Worm (Caenorhabditis elegans) whole organism, late embryonic: ENCODE measurements around the gene cyp-34A6.

ENCODE experiments used
- C08G9.2 ChIP-seq: sonication (generic microtip); optimal IDR thresholded peaks from 2 replicates; lab custom pipeline; 2016; ENCODE audit warnings: mild to moderate bottlenecking, missing genetic modification characterization, moderate library complexity, missing compliant biosample characterization
- C38D4.7 ChIP-seq: fragments of 200-800 bp; sonication (Bioruptor generic); optimal IDR thresholded peaks from 2 replicates; lab custom pipeline; 2018; ENCODE audit warnings: mild to moderate bottlenecking, missing genetic modification characterization, moderate library complexity, missing compliant biosample characterization
- F13H6.1 ChIP-seq: sonication (generic microtip); optimal IDR thresholded peaks from 2 replicates; lab custom pipeline; 2016; ENCODE audit warnings: missing genetic modification characterization, missing compliant biosample characterization
- K09A11.1 ChIP-seq: sonication (generic microtip); optimal IDR thresholded peaks from 2 replicates; lab custom pipeline; 2017; ENCODE audit warnings: antibody characterized with exemption, mild to moderate bottlenecking, missing genetic modification characterization, missing compliant biosample characterization; ENCODE audit not compliant: insufficient read depth
- Y22D7AL.16 ChIP-seq: sonication (generic microtip); optimal IDR thresholded peaks from 2 replicates; lab custom pipeline; 2016; ENCODE audit warnings: missing genetic modification characterization, missing compliant biosample characterization
- ahr-1 ChIP-seq: sonication (generic microtip); optimal IDR thresholded peaks from 2 replicates; lab custom pipeline; 2016; ENCODE audit warnings: missing genetic modification characterization, missing compliant biosample characterization
- ceh-14 ChIP-seq: sonication (generic microtip); optimal IDR thresholded peaks from 2 replicates; lab custom pipeline; 2016; ENCODE audit warnings: missing genotype, missing genetic modification characterization, missing compliant biosample characterization
- ceh-18 ChIP-seq: sonication (generic microtip); optimal IDR thresholded peaks from 2 replicates; lab custom pipeline; 2016; ENCODE audit warnings: missing genetic modification characterization, missing compliant biosample characterization
- ceh-2 ChIP-seq: sonication (generic microtip); optimal IDR thresholded peaks from 2 replicates; lab custom pipeline; 2016; ENCODE audit warnings: missing genotype, missing genetic modification characterization, missing compliant biosample characterization
- ceh-22 ChIP-seq: sonication (generic microtip); optimal IDR thresholded peaks from 2 replicates; lab custom pipeline; 2017; ENCODE audit warnings: missing biosample characterization, missing genetic modification characterization
- ceh-30 ChIP-seq: fragments of 150-350 bp; optimal IDR thresholded peaks from 2 replicates; lab custom pipeline; 2014; ENCODE audit warnings: missing biosample characterization, missing genetic modification characterization
- ceh-31 ChIP-seq: sonication (generic microtip); optimal IDR thresholded peaks from 2 replicates; lab custom pipeline; 2016; ENCODE audit warnings: missing genetic modification characterization, missing compliant biosample characterization
- dmd-4 ChIP-seq: sonication (generic microtip); optimal IDR thresholded peaks from 2 replicates; lab custom pipeline; 2016; ENCODE audit warnings: borderline replicate concordance, missing genetic modification characterization, missing compliant biosample characterization
- dve-1 ChIP-seq: sonication (generic microtip); optimal IDR thresholded peaks from 2 replicates; lab custom pipeline; 2017; ENCODE audit warnings: antibody characterized with exemption, mild to moderate bottlenecking, missing genetic modification characterization, missing compliant biosample characterization
- elt-2 ChIP-seq: sonication (generic microtip); optimal IDR thresholded peaks from 2 replicates; lab custom pipeline; 2016; ENCODE audit warnings: missing genetic modification reagents, missing genetic modification characterization, missing compliant biosample characterization
- ets-4 ChIP-seq: sonication (generic microtip); optimal IDR thresholded peaks from 2 replicates; lab custom pipeline; 2016; ENCODE audit warnings: missing genetic modification characterization, missing compliant biosample characterization
- eyg-1 ChIP-seq: sonication (generic microtip); optimal IDR thresholded peaks from 2 replicates; lab custom pipeline; 2016; ENCODE audit warnings: missing genotype, missing genetic modification characterization, missing compliant biosample characterization
- hlh-13 ChIP-seq: fragments of 200-800 bp; sonication (Bioruptor generic); optimal IDR thresholded peaks from 2 replicates; lab custom pipeline; 2018; ENCODE audit warnings: mild to moderate bottlenecking, missing genetic modification characterization, missing compliant biosample characterization
- hlh-15 ChIP-seq: sonication (generic microtip); optimal IDR thresholded peaks from 2 replicates; lab custom pipeline; 2016; ENCODE audit warnings: missing genetic modification characterization, missing compliant biosample characterization
- hlh-6 ChIP-seq: sonication (generic microtip); optimal IDR thresholded peaks from 2 replicates; lab custom pipeline; 2016; ENCODE audit warnings: missing genotype, missing genetic modification characterization, missing compliant biosample characterization
- hlh-8 ChIP-seq: sonication (generic microtip); optimal IDR thresholded peaks from 2 replicates; lab custom pipeline; 2016; ENCODE audit warnings: missing genotype, missing genetic modification characterization, missing compliant biosample characterization
- lin-11 ChIP-seq: fragments of 200-800 bp; sonication (Bioruptor generic); optimal IDR thresholded peaks from 2 replicates; lab custom pipeline; 2018; ENCODE audit warnings: mild to moderate bottlenecking, missing genetic modification characterization, missing compliant biosample characterization
- madf-2 ChIP-seq: sonication (generic microtip); optimal IDR thresholded peaks from 2 replicates; lab custom pipeline; 2017; ENCODE audit warnings: missing genetic modification characterization, missing compliant biosample characterization
- nfya-1 ChIP-seq: sonication (generic microtip); optimal IDR thresholded peaks from 2 replicates; lab custom pipeline; 2017; ENCODE audit warnings: missing genetic modification characterization, mild to moderate bottlenecking, missing compliant biosample characterization, antibody characterized with exemption, moderate library complexity
- nhr-232 ChIP-seq: sonication (generic microtip); optimal IDR thresholded peaks from 2 replicates; lab custom pipeline; 2016; ENCODE audit warnings: missing genetic modification characterization, missing compliant biosample characterization
- pag-3 ChIP-seq: sonication (generic microtip); optimal IDR thresholded peaks from 2 replicates; lab custom pipeline; 2016; ENCODE audit warnings: missing compliant biosample characterization, missing genetic modification characterization, borderline replicate concordance
- pha-4 ChIP-seq: fragments of 150-350 bp; optimal IDR thresholded peaks from 2 replicates; lab custom pipeline; 2018; ENCODE audit warnings: missing biosample characterization, missing genetic modification reagents, missing genetic modification characterization
- ref-2 ChIP-seq: sonication (generic microtip); optimal IDR thresholded peaks from 2 replicates; lab custom pipeline; 2016; ENCODE audit warnings: missing genetic modification characterization, missing compliant biosample characterization
- rnt-1 ChIP-seq: sonication (generic microtip); optimal IDR thresholded peaks from 2 replicates; lab custom pipeline; 2016; ENCODE audit warnings: missing genetic modification characterization, missing compliant biosample characterization
- sdc-2 ChIP-seq: sonication (generic microtip); optimal IDR thresholded peaks from 2 replicates; lab custom pipeline; 2016; ENCODE audit warnings: missing genotype, missing genetic modification characterization, missing compliant biosample characterization
- sox-2 ChIP-seq: fragments of 200-800 bp; sonication (Bioruptor generic); IDR thresholded peaks from 2 replicates; pipeline ENCODE4 v1.3.6; 2022; ENCODE audit warnings: missing genetic modification reagents, missing genetic modification characterization, missing compliant biosample characterization
- sox-4 ChIP-seq: sonication (generic microtip); optimal IDR thresholded peaks from 2 replicates; lab custom pipeline; 2017; ENCODE audit warnings: mild to moderate bottlenecking, missing genetic modification characterization, inconsistent platforms, missing compliant biosample characterization
- tbx-2 ChIP-seq: sonication (generic microtip); optimal IDR thresholded peaks from 2 replicates; lab custom pipeline; 2016; ENCODE audit warnings: missing genetic modification characterization, missing compliant biosample characterization
- ttx-3 ChIP-seq: sonication (generic microtip); optimal IDR thresholded peaks from 2 replicates; lab custom pipeline; 2016; ENCODE audit warnings: missing genetic modification reagents, missing genetic modification characterization, missing compliant biosample characterization
- unc-42 ChIP-seq: sonication (generic microtip); optimal IDR thresholded peaks from 2 replicates; lab custom pipeline; 2016; ENCODE audit warnings: missing genotype, missing genetic modification characterization, missing compliant biosample characterization
- unc-55 ChIP-seq: sonication (generic microtip); optimal IDR thresholded peaks from 2 replicates; lab custom pipeline; 2017; ENCODE audit warnings: missing biosample characterization, missing genetic modification reagents, missing genetic modification characterization
- unc-86 ChIP-seq: sonication (generic microtip); optimal IDR thresholded peaks from 2 replicates; lab custom pipeline; 2016; ENCODE audit warnings: missing genetic modification characterization, missing compliant biosample characterization
- ztf-16 ChIP-seq: sonication (generic microtip); optimal IDR thresholded peaks from 2 replicates; lab custom pipeline; 2017; ENCODE audit warnings: missing genetic modification characterization, missing compliant biosample characterization

cyp-34A6 gene

DNA sequence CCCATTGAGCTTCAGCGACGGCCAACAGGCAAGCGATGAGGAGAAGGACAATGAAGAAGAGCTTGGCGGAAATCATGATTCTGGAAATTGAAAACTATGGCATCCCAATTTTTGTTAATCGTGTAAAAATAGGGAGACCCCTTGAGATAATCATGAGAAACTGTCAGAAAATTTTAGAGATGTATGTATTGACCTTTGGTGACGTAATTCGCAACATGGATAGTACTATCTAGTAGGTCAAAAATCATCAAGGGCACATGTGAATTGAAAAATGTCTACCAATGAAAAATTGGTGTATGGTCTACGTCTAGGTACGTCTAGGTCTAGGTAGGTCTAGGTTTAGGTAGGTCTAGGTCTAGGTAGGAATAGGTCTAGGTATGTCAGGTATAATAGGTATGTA, 17.9 kb upstream of the cyp-34A6 start, which contains the start of gene nlp-34:
TSS of gene nlp-34 (minus strand) at position 82 of the 400 bp plus-strand sequence.
- TF ChIP-seq unc-55 (GFP tag; lab: Kevin White, UChicago): no peak
- no peak for TF ChIP-seq ref-2
- TF ChIP-seq, all 69 proteins: peak for 0

DNA sequence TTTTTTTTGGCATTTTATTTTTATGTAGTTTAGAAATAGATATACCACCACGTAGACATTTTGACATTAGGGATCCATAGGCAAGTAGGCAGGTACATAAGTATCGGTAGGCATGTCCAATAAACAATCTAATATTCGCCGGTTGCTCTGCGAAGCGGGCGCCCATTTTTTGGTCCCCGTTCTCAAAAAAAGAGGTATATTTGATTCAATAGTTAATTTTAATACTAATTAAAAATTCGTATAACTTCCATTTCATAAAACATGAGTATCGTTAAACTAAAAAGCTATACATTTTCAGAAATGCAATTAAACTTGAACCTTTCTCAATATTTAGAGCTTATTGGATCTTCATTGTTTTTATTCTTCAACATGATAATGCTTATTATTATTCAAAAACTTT, 15.8 kb upstream of the cyp-34A6 start, which contains the start of gene str-83:
TSS of gene str-83 (plus strand) at position 301 of the 400 bp plus-strand sequence.
- TF ChIP-seq ref-2: no peak
- no peak for TF ChIP-seq ahr-1 (tag; lab: Kevin White, UChicago)
- no peak for TF ChIP-seq madf-2 (tag; lab: Kevin White, UChicago)
- no peak for TF ChIP-seq nhr-232
- TF ChIP-seq ceh-30 (tag; lab: Kevin White, UChicago): no peak
- TF ChIP-seq rnt-1: no peak
- no peak for TF ChIP-seq sox-2 (GFP tag; lab: Robert Waterston, UW)
- no peak for TF ChIP-seq ceh-18
- TF ChIP-seq hlh-15: no peak
- no peak for TF ChIP-seq hlh-13
- TF ChIP-seq F13H6.1 (tag; lab: Kevin White, UChicago): no peak
- no peak for TF ChIP-seq ceh-22 (tag; lab: Kevin White, UChicago)
- TF ChIP-seq lin-11: no peak
- TF ChIP-seq, all 69 proteins: peak for 0

DNA sequence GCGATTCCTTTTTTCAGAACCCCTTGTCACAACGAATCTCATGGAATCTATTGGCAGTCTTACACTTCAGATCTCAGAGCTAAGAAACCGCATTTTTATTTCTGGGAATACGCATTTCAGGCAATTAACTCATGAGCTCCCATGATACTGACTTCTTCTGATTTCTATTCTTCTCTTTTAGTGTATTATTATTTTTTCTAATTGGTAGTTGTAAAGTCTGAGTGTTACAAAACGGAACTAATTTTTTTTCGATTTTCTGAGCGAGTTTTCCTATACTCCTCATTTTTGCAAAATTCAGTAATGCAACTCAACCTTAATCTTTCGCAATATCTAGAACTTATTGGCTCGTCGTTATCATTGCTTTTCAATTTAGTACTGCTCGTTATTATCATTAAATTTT, 13.2 kb upstream of the cyp-34A6 start, which contains the start of gene str-82:
TSS of gene str-82 (plus strand) at position 301 of the 400 bp plus-strand sequence.
- TF ChIP-seq dve-1 (tag; lab: Kevin White, UChicago) (no peak), ceh-2 (tag; lab: Kevin White, UChicago) (no peak), dmd-4 (tag; lab: Kevin White, UChicago) (no peak)

DNA sequence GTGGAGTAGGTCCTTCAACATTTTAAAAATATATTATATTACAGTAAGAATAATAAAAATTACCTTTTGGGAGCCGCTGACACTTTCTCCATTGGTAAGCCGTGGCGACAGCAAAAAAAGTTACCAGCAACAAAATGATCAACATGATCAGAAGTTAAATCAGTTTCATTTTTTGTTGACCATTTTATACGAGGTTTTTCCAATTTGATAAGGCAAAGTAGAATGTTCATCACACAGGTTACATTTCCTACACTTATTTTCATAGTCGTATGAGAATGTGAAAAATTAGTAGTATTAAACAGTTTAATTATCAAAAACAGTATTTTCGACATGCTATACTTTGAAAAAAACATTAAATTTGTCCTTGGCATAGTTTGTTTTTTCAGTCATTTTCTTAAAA, 11.7 kb upstream of the cyp-34A6 start, which contains the start of gene cyp-34A10:
TSS of gene cyp-34A10 (minus strand) at position 146 of the 400 bp plus-strand sequence.
- TF ChIP-seq sdc-2 (tag; lab: Kevin White, UChicago): no peak
- no peak for TF ChIP-seq eyg-1
- no peak for TF ChIP-seq hlh-15
- no peak for TF ChIP-seq unc-42 (tag; lab: Kevin White, UChicago)
- no peak for TF ChIP-seq pha-4
- TF ChIP-seq sox-2 (GFP tag; lab: Robert Waterston, UW): no peak
- TF ChIP-seq ets-4 (tag; lab: Kevin White, UChicago): no peak
- no peak for TF ChIP-seq ceh-2 (tag; lab: Kevin White, UChicago)
- no peak for TF ChIP-seq ceh-31 (tag; lab: Kevin White, UChicago)
- no peak for TF ChIP-seq hlh-8 (tag; lab: Kevin White, UChicago)
- TF ChIP-seq ceh-22 (tag; lab: Kevin White, UChicago): no peak
- TF ChIP-seq tbx-2 (tag; lab: Kevin White, UChicago): no peak
- TF ChIP-seq nfya-1 (tag; lab: Kevin White, UChicago): no peak
- TF ChIP-seq unc-86 (tag; lab: Kevin White, UChicago): no peak

DNA sequence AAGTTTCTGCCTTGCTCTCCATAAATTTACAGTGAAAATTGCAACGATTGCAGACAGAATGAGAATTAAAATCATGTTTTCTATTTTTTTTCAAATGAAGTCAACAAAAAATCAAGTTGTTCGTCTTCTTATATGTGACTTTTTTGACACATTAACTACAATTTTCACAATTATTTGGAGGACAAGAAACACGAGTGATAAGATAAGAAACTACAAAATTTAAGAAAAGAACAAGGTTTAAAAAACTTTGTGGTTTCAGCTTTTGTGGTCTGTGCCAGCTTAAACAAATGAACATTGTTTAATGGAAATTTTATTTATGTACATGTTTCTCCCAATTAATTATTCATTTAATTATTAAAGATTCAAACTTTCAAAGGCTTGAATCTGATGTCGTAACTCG, 9.3 kb upstream of the cyp-34A6 start, which contains the start of gene cyp-34A9:
TSS of gene cyp-34A9 (minus strand) at position 131 of the 400 bp plus-strand sequence.
- TF ChIP-seq elt-2 (tag; lab: Kevin White, UChicago): peak; percentile 2
- TF ChIP-seq ttx-3 (tag; lab: Kevin White, UChicago): no peak

DNA sequence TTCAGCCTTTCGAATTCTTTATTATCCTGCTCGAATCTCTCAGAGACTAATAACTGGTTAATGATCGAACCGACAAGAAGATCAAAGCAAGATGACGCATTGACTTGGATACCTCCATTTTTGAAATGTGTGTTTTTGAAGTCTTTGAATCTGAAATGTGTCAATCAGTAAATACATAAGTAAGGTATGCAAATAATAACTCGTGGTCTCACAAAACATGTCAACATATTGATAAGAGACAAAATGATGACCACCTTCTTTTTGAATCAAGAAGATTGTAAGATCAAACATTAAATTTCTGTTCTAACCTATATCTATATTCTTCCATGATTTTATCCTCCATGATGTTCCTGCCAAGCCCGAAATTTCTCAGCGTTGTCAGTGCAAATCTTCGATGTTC, 8.5 kb upstream of the cyp-34A6 start:
- no peak for TF ChIP-seq ceh-31 (tag; lab: Kevin White, UChicago)
- no peak for TF ChIP-seq ceh-14 (tag; lab: Kevin White, UChicago)
- no peak for TF ChIP-seq sox-4 (tag; lab: Kevin White, UChicago)
- TF ChIP-seq ztf-16 (tag; lab: Kevin White, UChicago): no peak
- no peak for TF ChIP-seq ceh-2 (tag; lab: Kevin White, UChicago)
- no peak for TF ChIP-seq unc-86 (tag; lab: Kevin White, UChicago)
- TF ChIP-seq C38D4.7 (GFP tag; lab: Kevin White, UChicago): no peak
- TF ChIP-seq hlh-6: no peak
- TF ChIP-seq ahr-1 (tag; lab: Kevin White, UChicago): no peak
- no peak for TF ChIP-seq unc-55 (GFP tag; lab: Kevin White, UChicago)
- TF ChIP-seq pag-3 (tag; lab: Kevin White, UChicago): no peak
- TF ChIP-seq Y22D7AL.16: no peak
- TF ChIP-seq K09A11.1 (tag; lab: Kevin White, UChicago): no peak
- no peak for TF ChIP-seq C08G9.2 (tag; lab: Kevin White, UChicago)
